Worm (Caenorhabditis elegans): ENCODE data around the gene dmsr-11.

- TF ChIP-seq unc-62 (GFP tag; optimal IDR thresholded peaks at IDR 0.05) (no peak), ceh-82 (tag; optimal IDR thresholded peaks at IDR 0.05) (no peak), snpc-4 (tag; optimal IDR thresholded peaks at IDR 0.05) (no peak), C16A3.4 (tag; optimal IDR thresholded peaks at IDR 0.05) (no peak), efl-1 (optimal IDR thresholded peaks at IDR 0.05) (no peak), efl-1 (GFP tag; optimal IDR thresholded peaks at IDR 0.05 in 1 of 2) (no peak), nhr-76 (tag; optimal IDR thresholded peaks at IDR 0.05) (no peak), nhr-77 (tag; optimal IDR thresholded peaks at IDR 0.05) (no peak), ceh-8 (GFP tag; optimal IDR thresholded peaks at IDR 0.05) (no peak)
These were observed 32.2 kb downstream of the dmsr-11 start, which contains the start of gene srh-30 for ce11 chrV:6771645-6772044.
